Worm (Caenorhabditis elegans) whole organism, midembryonic: ENCODE measurements around the gene crh-1.

ENCODE experiments used
- T22C8.4 ChIP-seq: fragments of 200-800 bp; sonication (Bioruptor generic); IDR thresholded peaks from 2 replicates; pipeline ENCODE4 v1.3.6; 2022; ENCODE audit warnings: missing genetic modification characterization, missing compliant biosample characterization
- cog-1 ChIP-seq: sonication (generic microtip); optimal IDR thresholded peaks from 2 replicates; lab custom pipeline; 2016; ENCODE audit warnings: missing genetic modification characterization, missing compliant biosample characterization
- flt-1 ChIP-seq: fragments of 200-800 bp; sonication (Bioruptor generic); IDR thresholded peaks from 2 replicates; pipeline ENCODE4 v1.3.6; 2022; ENCODE audit warnings: missing genetic modification characterization, missing compliant biosample characterization
- klf-2 ChIP-seq: fragments of 200-800 bp; sonication (Bioruptor generic); conservative IDR thresholded peaks from 2 replicates; pipeline ENCODE4 v1.3.6; 2022; ENCODE audit warnings: missing genetic modification reagents, missing genetic modification characterization, missing compliant biosample characterization
- med-1 ChIP-seq: sonication (generic microtip); optimal IDR thresholded peaks from 2 replicates; lab custom pipeline; 2017; ENCODE audit warnings: missing genetic modification characterization, mild to moderate bottlenecking, missing compliant biosample characterization, antibody characterized with exemption, missing genetic modification reagents; ENCODE audit not compliant: insufficient read depth
- ref-1 ChIP-seq: fragments of 200-800 bp; sonication (Bioruptor generic); conservative IDR thresholded peaks from 2 replicates; pipeline ENCODE4 v1.3.6; 2022; ENCODE audit warnings: missing genetic modification reagents, missing genetic modification characterization, missing compliant biosample characterization
- tab-1 ChIP-seq: fragments of 200-800 bp; sonication (Bioruptor generic); IDR thresholded peaks from 2 replicates; pipeline ENCODE4 v1.3.6; 2022; ENCODE audit warnings: missing genetic modification characterization, missing compliant biosample characterization
- ztf-23 ChIP-seq: fragments of 200-800 bp; sonication (Bioruptor generic); IDR thresholded peaks from 2 replicates; pipeline ENCODE4 v1.3.6; 2022; ENCODE audit warnings: missing genetic modification reagents, missing genetic modification characterization, missing compliant biosample characterization
- ztf-29 ChIP-seq: fragments of 200-800 bp; sonication (Bioruptor generic); IDR thresholded peaks from 2 replicates; pipeline ENCODE4 v1.3.6; 2022; ENCODE audit warnings: missing genetic modification reagents, missing genetic modification characterization, missing compliant biosample characterization

The crh-1 gene

DNA sequence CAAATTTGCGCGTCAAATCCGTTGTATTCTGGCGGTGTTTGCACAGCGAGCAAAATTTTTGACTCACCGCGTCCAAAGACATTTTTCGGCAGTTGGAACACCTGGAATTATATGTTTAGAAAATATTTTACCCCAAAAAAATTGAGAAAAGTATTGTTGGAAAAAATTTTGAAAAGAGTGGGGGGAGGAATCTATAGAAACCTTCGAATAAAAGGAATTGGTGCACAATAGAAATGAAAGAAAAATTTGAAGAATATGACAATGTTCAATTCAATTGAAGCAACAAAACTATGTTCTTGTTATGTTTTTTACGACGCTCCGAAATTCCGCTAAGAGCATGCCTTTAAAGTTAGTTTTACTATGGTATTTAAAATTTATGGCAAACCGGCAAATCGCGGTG is 28.2 kb upstream of the crh-1 start, which contains the start of gene Y66A7A.7:
Y66A7A.7 (minus strand) TSS at position 101 of the 400 bp plus-strand sequence.
- TF ChIP-seq T22C8.4 (no peak), klf-2 (no peak), ztf-29 (no peak), med-1 (GFP tag; lab: Kevin White, UChicago) (no peak), cog-1 (tag; lab: Kevin White, UChicago) (no peak), flt-1 (GFP tag; lab: Robert Waterston, UW) (no peak), tab-1 (no peak), ref-1 (GFP tag; lab: Robert Waterston, UW) (no peak), ztf-23 (no peak)

DNA sequence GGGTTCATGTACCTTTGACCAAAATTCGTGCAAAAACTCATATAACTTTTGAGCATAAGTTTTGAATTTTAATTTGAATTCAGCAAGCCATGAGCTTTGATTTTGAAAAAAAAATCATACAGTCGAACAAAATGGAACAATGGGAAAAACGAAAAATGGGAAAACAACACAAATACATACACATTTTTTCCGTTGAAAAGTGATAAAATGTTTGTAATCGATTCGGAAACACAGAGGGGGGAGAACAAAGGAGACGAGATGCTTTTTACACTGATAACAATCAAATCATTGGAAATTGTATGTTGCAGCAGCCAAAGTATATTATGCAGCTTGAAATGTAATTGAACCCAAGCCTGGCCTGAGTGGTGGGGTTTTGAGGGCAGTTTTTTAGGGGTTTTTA is 26.5 kb upstream of the crh-1 start:
- TF ChIP-seq flt-1 (GFP tag; lab: Robert Waterston, UW) (no peak), med-1 (GFP tag; lab: Kevin White, UChicago) (no peak), tab-1 (no peak), ztf-23 (no peak), klf-2 (no peak), ztf-29 (no peak), ref-1 (GFP tag; lab: Robert Waterston, UW) (no peak), cog-1 (tag; lab: Kevin White, UChicago) (no peak), T22C8.4 (no peak)

- TF ChIP-seq flt-1 (GFP tag; lab: Robert Waterston, UW) (no peak), T22C8.4 (no peak), tab-1 (no peak), ztf-23 (no peak), med-1 (GFP tag; lab: Kevin White, UChicago) (no peak), cog-1 (tag; lab: Kevin White, UChicago) (no peak), ztf-29 (no peak), ref-1 (GFP tag; lab: Robert Waterston, UW) (no peak), klf-2 (no peak)
Measured at ce11 chrIII:11632376-11632775, 25.2 kb upstream of the crh-1 start.

- TF ChIP-seq ztf-29 (no peak), flt-1 (GFP tag; lab: Robert Waterston, UW) (no peak), ztf-23 (no peak), cog-1 (tag; lab: Kevin White, UChicago) (no peak), klf-2 (no peak), med-1 (GFP tag; lab: Kevin White, UChicago) (no peak), T22C8.4 (no peak), ref-1 (GFP tag; lab: Robert Waterston, UW) (no peak), tab-1 (no peak)
Measured at ce11 chrIII:11633444-11633843, 24.1 kb upstream of the crh-1 start.

ce11 chrIII:11635000-11635399 is 22.6 kb upstream of the crh-1 start:
- TF ChIP-seq cog-1 (tag; lab: Kevin White, UChicago) (no peak), flt-1 (GFP tag; lab: Robert Waterston, UW) (no peak), med-1 (GFP tag; lab: Kevin White, UChicago) (no peak), ref-1 (GFP tag; lab: Robert Waterston, UW) (no peak), ztf-23 (no peak), klf-2 (no peak), ztf-29 (no peak), T22C8.4 (no peak), tab-1 (no peak)

ce11 chrIII:11636740-11637139 is 20.8 kb upstream of the crh-1 start, which contains the start of gene tbx-33:
Gene tbx-33, minus strand, starts transcription at chrIII:11636840.
- no peak for TF ChIP-seq ztf-29
- TF ChIP-seq klf-2 = no peak
- TF ChIP-seq tab-1 = no peak

DNA sequence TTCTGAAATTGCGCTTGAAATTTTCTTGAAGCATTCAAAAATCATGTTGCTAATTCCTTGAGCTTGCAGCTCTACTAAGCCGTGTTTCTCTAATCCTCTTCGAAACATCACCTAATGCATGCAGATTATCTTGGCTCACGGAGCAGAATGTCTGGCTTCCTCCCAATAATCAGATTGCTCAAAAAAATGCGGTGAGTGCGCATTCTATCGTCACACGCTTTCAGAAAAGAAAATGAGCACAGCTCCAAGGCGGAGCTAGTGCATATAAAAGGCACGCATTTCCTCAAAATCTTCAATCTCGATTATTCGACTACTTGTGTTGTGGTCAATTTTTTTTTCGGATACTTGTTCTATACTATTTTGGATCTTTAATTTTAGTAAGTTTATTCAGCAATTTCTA is 16.2 kb upstream of the crh-1 start:
- TF ChIP-seq ref-1 (GFP tag; lab: Robert Waterston, UW) (no peak), med-1 (GFP tag; lab: Kevin White, UChicago) (no peak), klf-2 (no peak), cog-1 (tag; lab: Kevin White, UChicago) (no peak), ztf-29 (no peak), T22C8.4 (no peak), flt-1 (GFP tag; lab: Robert Waterston, UW) (no peak), tab-1 (no peak), ztf-23 (no peak)

ce11 chrIII:11650152-11650551 is 7.4 kb upstream of the crh-1 start, which contains the start of gene faah-6:
Gene faah-6, plus strand, starts transcription at chrIII:11650452.
- TF ChIP-seq cog-1 (tag; lab: Kevin White, UChicago) (no peak), ztf-23 (no peak), flt-1 (GFP tag; lab: Robert Waterston, UW) (no peak), med-1 (GFP tag; lab: Kevin White, UChicago) (no peak)

DNA sequence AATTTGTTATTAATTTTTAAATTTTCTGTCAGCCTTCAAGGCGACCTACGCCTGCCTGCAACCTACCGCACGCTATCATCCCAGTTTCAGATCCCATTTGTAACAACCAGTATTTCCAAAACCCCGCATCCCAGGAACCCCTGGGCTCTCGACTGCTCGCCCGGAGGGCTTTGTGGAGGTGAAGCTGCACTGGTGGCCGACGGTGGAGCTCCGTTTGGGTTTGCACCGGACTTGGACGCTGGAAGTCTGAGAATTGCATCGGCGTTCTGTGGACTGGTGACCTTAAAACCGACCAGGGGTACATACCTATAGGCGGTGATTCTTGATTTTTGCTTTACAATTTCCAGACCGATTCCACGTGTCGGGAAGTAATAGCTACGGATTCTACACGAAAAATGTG is 6.1 kb upstream of the crh-1 start:
- TF ChIP-seq klf-2 (no peak), flt-1 (GFP tag; lab: Robert Waterston, UW) (no peak), ztf-23 (no peak), ref-1 (GFP tag; lab: Robert Waterston, UW) (no peak), T22C8.4 (no peak), med-1 (GFP tag; lab: Kevin White, UChicago) (no peak), tab-1 (no peak), cog-1 (tag; lab: Kevin White, UChicago) (no peak)

DNA sequence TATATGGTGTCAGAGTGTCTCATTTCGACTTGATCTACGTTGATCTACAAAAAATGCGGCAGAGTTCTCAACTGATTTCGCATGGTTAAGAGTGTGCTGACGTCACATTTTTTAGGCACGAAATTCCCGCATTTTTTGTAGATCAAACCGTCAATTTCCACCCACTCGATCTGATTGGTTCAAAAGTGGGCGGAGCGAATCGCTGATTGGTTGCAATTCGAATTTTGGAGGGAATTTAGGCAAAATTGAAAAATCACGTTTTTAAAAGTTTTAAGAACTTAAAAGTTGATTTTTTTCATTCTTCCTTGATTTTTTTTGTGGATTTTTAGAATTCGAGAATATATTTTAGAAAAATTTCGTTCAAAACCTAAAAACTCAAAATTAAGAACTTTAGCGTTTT is 1.2 kb upstream of the crh-1 start:
- TF ChIP-seq ref-1 (GFP tag; lab: Robert Waterston, UW) = no peak
- TF ChIP-seq tab-1 = no peak
- TF ChIP-seq ztf-23 = no peak
- TF ChIP-seq flt-1 (GFP tag; lab: Robert Waterston, UW) = no peak
- TF ChIP-seq T22C8.4 = no peak
- no peak for TF ChIP-seq klf-2
- TF ChIP-seq cog-1 (tag; lab: Kevin White, UChicago) = no peak
- no peak for TF ChIP-seq ztf-29
- no peak for TF ChIP-seq med-1 (GFP tag; lab: Kevin White, UChicago)

ce11 chrIII:11659804-11660203 is 2.2 kb downstream of the crh-1 start:
- TF ChIP-seq ref-1 (GFP tag; lab: Robert Waterston, UW) (no peak), med-1 (GFP tag; lab: Kevin White, UChicago) (no peak), ztf-23 (no peak), tab-1 (no peak), ztf-29 (no peak), klf-2 (no peak), T22C8.4 (no peak), cog-1 (tag; lab: Kevin White, UChicago) (no peak), flt-1 (GFP tag; lab: Robert Waterston, UW) (no peak)
